Worm (Caenorhabditis elegans) whole organism, L1 larva: Measurements from ENCODE around the gene kxd-1.
A peak's percentile ranks its signal among the peaks of the same experiment; 100 is the strongest.

ENCODE experiments used
- C04F5.9 ChIP-seq: sonication (generic microtip); optimal IDR thresholded peaks from 2 replicates; lab custom pipeline; 2016; ENCODE audit warnings: missing genetic modification characterization, missing compliant biosample characterization
- C16A3.4 ChIP-seq: fragments of 150-350 bp; optimal IDR thresholded peaks from 2 replicates; lab custom pipeline; 2014; ENCODE audit warnings: missing biosample characterization, missing genetic modification characterization
- Y116A8C.19 ChIP-seq: sonication (generic microtip); optimal IDR thresholded peaks from 2 replicates; lab custom pipeline; 2016; ENCODE audit warnings: missing compliant biosample characterization, missing genetic modification characterization, borderline replicate concordance
- aha-1 ChIP-seq: fragments of 150-350 bp; optimal IDR thresholded peaks from 2 replicates; lab custom pipeline; 2014; ENCODE audit warnings: missing biosample characterization, missing genetic modification characterization
- alr-1 ChIP-seq: fragments of 200-800 bp; sonication (Bioruptor generic); optimal IDR thresholded peaks from 2 replicates; lab custom pipeline; 2018; ENCODE audit warnings: borderline replicate concordance, mild to moderate bottlenecking, missing genetic modification characterization, missing compliant biosample characterization
- aly-2 ChIP-seq: fragments of 150-350 bp; optimal IDR thresholded peaks from 2 replicates; lab custom pipeline; 2014; ENCODE audit warnings: missing biosample characterization, missing genetic modification characterization
- ama-1 ChIP-seq: fragments of 150-350 bp; optimal IDR thresholded peaks from 2 replicates; lab custom pipeline; 2014
- ceh-8 ChIP-seq: fragments of 200-800 bp; sonication (Bioruptor generic); optimal IDR thresholded peaks from 2 replicates; lab custom pipeline; 2018; ENCODE audit warnings: mild to moderate bottlenecking, missing genetic modification characterization, moderate library complexity, missing compliant biosample characterization
- ceh-82 ChIP-seq, 3 experiments: fragments of 150-350 bp in 1 of 3; sonication (generic microtip) in 2 of 3; optimal IDR thresholded peaks; 2 replicates each; lab custom pipeline; 2014 to 2017; ENCODE audit warnings: missing biosample characterization in 3 of 3, missing genetic modification characterization in 3 of 3
- ceh-90 ChIP-seq: sonication (generic microtip); optimal IDR thresholded peaks from 2 replicates; lab custom pipeline; 2016; ENCODE audit warnings: missing genetic modification characterization, missing compliant biosample characterization
- ces-1 ChIP-seq: fragments of 150-350 bp; optimal IDR thresholded peaks from 2 replicates; lab custom pipeline; 2014; ENCODE audit warnings: missing biosample characterization, missing genetic modification reagents, missing genetic modification characterization
- dpl-1 ChIP-seq, 3 experiments: fragments of 150-350 bp in 2 of 3; sonication (generic microtip) in 1 of 3; optimal IDR thresholded peaks; 2 replicates each; lab custom pipeline; 2014 to 2017; ENCODE audit warnings: missing biosample characterization in 3 of 3, missing genetic modification characterization in 3 of 3, missing genetic modification reagents in 3 of 3
- efl-1 ChIP-seq, 4 experiments: fragments of 150-350 bp; optimal IDR thresholded peaks in 3 of 4; peaks in 1 of 4; 1 replicate in 1 of 4; 2 replicates in 3 of 4; lab custom pipeline; 2014; ENCODE audit warnings: missing biosample characterization in 2 of 4, missing genetic modification characterization in 2 of 4, missing genetic modification reagents in 2 of 4
- efl-3 ChIP-seq: fragments of 200-800 bp; sonication (Bioruptor generic); optimal IDR thresholded peaks from 2 replicates; lab custom pipeline; 2018; ENCODE audit warnings: mild to moderate bottlenecking, missing genetic modification characterization, missing compliant biosample characterization
- egl-13 ChIP-seq: sonication (generic microtip); optimal IDR thresholded peaks from 2 replicates; lab custom pipeline; 2016; ENCODE audit warnings: missing genotype, missing genetic modification reagents, missing genetic modification characterization, missing compliant biosample characterization
- egl-27 ChIP-seq, 2 experiments: fragments of 150-350 bp in 1 of 2; sonication (generic microtip); optimal IDR thresholded peaks; 3 replicates each; lab custom pipeline; 2017 to 2018; ENCODE audit warnings: missing biosample characterization in 2 of 2, missing genetic modification characterization in 2 of 2, missing genetic modification reagents in 2 of 2
- ets-5 ChIP-seq: fragments of 200-800 bp; sonication (Bioruptor generic); IDR thresholded peaks from 2 replicates; pipeline ENCODE4 v1.3.6; 2022; ENCODE audit warnings: missing genetic modification characterization, missing compliant biosample characterization
- fkh-4 ChIP-seq: sonication (generic microtip); optimal IDR thresholded peaks from 2 replicates; lab custom pipeline; 2016; ENCODE audit warnings: missing compliant biosample characterization, missing genetic modification characterization, borderline replicate concordance
- hlh-17 ChIP-seq: fragments of 200-800 bp; sonication (Bioruptor generic); optimal IDR thresholded peaks from 2 replicates; lab custom pipeline; 2018; ENCODE audit warnings: missing genetic modification characterization, mild to moderate bottlenecking, missing compliant biosample characterization, moderate library complexity, borderline replicate concordance
- hlh-4 ChIP-seq: sonication (generic microtip); optimal IDR thresholded peaks from 2 replicates; lab custom pipeline; 2016; ENCODE audit warnings: mild to moderate bottlenecking, missing genetic modification characterization, missing compliant biosample characterization
- irx-1 ChIP-seq: sonication (generic microtip); optimal IDR thresholded peaks from 2 replicates; lab custom pipeline; 2016; ENCODE audit warnings: missing genetic modification characterization, missing compliant biosample characterization
- lin-14 ChIP-seq: fragments of 200-800 bp; sonication (Bioruptor generic); optimal IDR thresholded peaks from 2 replicates; lab custom pipeline; 2018; ENCODE audit warnings: mild to moderate bottlenecking, missing genetic modification characterization, moderate library complexity, missing compliant biosample characterization
- lin-15B ChIP-seq: fragments of 150-350 bp; sonication (generic microtip); optimal IDR thresholded peaks from 3 replicates; lab custom pipeline; 2014; ENCODE audit warnings: missing biosample characterization, missing genetic modification characterization
- lin-39 ChIP-seq: fragments of 150-350 bp; optimal IDR thresholded peaks from 2 replicates; lab custom pipeline; 2014; ENCODE audit warnings: missing biosample characterization, missing genetic modification reagents, missing genetic modification characterization
- mdl-1 ChIP-seq, 2 experiments: fragments of 150-350 bp; optimal IDR thresholded peaks; 2 replicates each; lab custom pipeline; 2014 to 2017; ENCODE audit warnings: missing biosample characterization in 2 of 2, missing genetic modification characterization in 2 of 2, inconsistent platforms in 1 of 2
- mef-2 ChIP-seq: fragments of 150-350 bp; optimal IDR thresholded peaks from 2 replicates; lab custom pipeline; 2014; ENCODE audit warnings: missing biosample characterization, missing genetic modification characterization
- nhr-19 ChIP-seq: fragments of 200-800 bp; sonication (Bioruptor generic); conservative IDR thresholded peaks from 2 replicates; pipeline ENCODE4 v1.3.6; 2022; ENCODE audit warnings: missing genetic modification characterization, missing compliant biosample characterization
- nhr-20 ChIP-seq: sonication (generic microtip); optimal IDR thresholded peaks from 2 replicates; lab custom pipeline; 2016; ENCODE audit warnings: mild to moderate bottlenecking, missing genetic modification characterization, missing compliant biosample characterization
- nhr-237 ChIP-seq: fragments of 150-350 bp; optimal IDR thresholded peaks from 2 replicates; lab custom pipeline; 2014; ENCODE audit warnings: missing biosample characterization, missing genetic modification characterization
- nhr-28 ChIP-seq: fragments of 150-350 bp; optimal IDR thresholded peaks from 2 replicates; lab custom pipeline; 2014; ENCODE audit warnings: missing biosample characterization, missing genetic modification characterization
- nhr-47 ChIP-seq: sonication (generic microtip); optimal IDR thresholded peaks from 2 replicates; lab custom pipeline; 2016; ENCODE audit warnings: mild to moderate bottlenecking, missing genetic modification characterization, moderate library complexity, missing compliant biosample characterization
- nhr-71 ChIP-seq: sonication (generic microtip); optimal IDR thresholded peaks from 2 replicates; lab custom pipeline; 2016; ENCODE audit warnings: mild to moderate bottlenecking, missing genetic modification characterization, moderate library complexity, missing compliant biosample characterization
- pag-3 ChIP-seq: sonication (generic microtip); optimal IDR thresholded peaks from 2 replicates; lab custom pipeline; 2017; ENCODE audit warnings: missing genetic modification characterization, mild to moderate bottlenecking, missing compliant biosample characterization, antibody characterized with exemption, borderline replicate concordance; ENCODE audit not compliant: insufficient read depth
- pax-3 ChIP-seq: fragments of 200-800 bp; sonication (Bioruptor generic); optimal IDR thresholded peaks from 2 replicates; lab custom pipeline; 2018; ENCODE audit warnings: mild to moderate bottlenecking, missing genetic modification characterization, moderate library complexity, missing compliant biosample characterization
- pqm-1 ChIP-seq: sonication (generic microtip); optimal IDR thresholded peaks from 3 replicates; lab custom pipeline; 2017; ENCODE audit warnings: missing biosample characterization, missing genetic modification characterization
- snu-23 ChIP-seq: sonication (generic microtip); optimal IDR thresholded peaks from 2 replicates; lab custom pipeline; 2016; ENCODE audit warnings: missing genetic modification characterization, missing compliant biosample characterization
- sox-4 ChIP-seq: sonication (generic microtip); optimal IDR thresholded peaks from 2 replicates; lab custom pipeline; 2016; ENCODE audit warnings: missing genetic modification characterization, missing compliant biosample characterization
- sptf-1 ChIP-seq: fragments of 150-350 bp; optimal IDR thresholded peaks from 2 replicates; lab custom pipeline; 2014; ENCODE audit warnings: missing biosample characterization, missing genetic modification characterization
- sup-37 ChIP-seq: fragments of 200-800 bp; sonication (Bioruptor generic); optimal IDR thresholded peaks from 2 replicates; lab custom pipeline; 2018; ENCODE audit warnings: mild to moderate bottlenecking, missing genetic modification characterization, missing compliant biosample characterization
- swsn-7 ChIP-seq: sonication (generic microtip); optimal IDR thresholded peaks from 2 replicates; lab custom pipeline; 2016; ENCODE audit warnings: missing genetic modification characterization, missing compliant biosample characterization
- unc-130 ChIP-seq: fragments of 150-350 bp; optimal IDR thresholded peaks from 2 replicates; lab custom pipeline; 2017; ENCODE audit warnings: missing biosample characterization, missing genetic modification characterization, inconsistent platforms
- unc-62 ChIP-seq: fragments of 150-350 bp; optimal IDR thresholded peaks from 2 replicates; lab custom pipeline; 2014; ENCODE audit warnings: missing biosample characterization, missing genetic modification reagents, missing genetic modification characterization
- unc-98 ChIP-seq: fragments of 200-800 bp; sonication (Bioruptor generic); IDR thresholded peaks from 2 replicates; pipeline ENCODE4 v1.3.6; 2022; ENCODE audit warnings: missing genetic modification characterization, missing compliant biosample characterization
- zag-1 ChIP-seq: fragments of 150-350 bp; optimal IDR thresholded peaks from 2 replicates; lab custom pipeline; 2014; ENCODE audit warnings: missing biosample characterization, missing genetic modification characterization
- ztf-4 ChIP-seq: fragments of 150-350 bp; optimal IDR thresholded peaks from 2 replicates; lab custom pipeline; 2014; ENCODE audit warnings: missing biosample characterization, missing genetic modification characterization

The kxd-1 gene

ce11 chrV:7231524-7231923 lies 10.3 kb downstream of the kxd-1 start:
- no peak for TF ChIP-seq alr-1 (tag; lab: Kevin White, UChicago)
- no peak for TF ChIP-seq aha-1 (tag; lab: Kevin White, UChicago)
- no peak for TF ChIP-seq nhr-71 (tag; lab: Kevin White, UChicago)
- TF ChIP-seq aly-2 (tag; lab: Kevin White, UChicago) = no peak
- TF ChIP-seq hlh-4 (tag; lab: Kevin White, UChicago) = no peak
- no peak for TF ChIP-seq ces-1 (GFP tag; lab: Kevin White, UChicago)
- TF ChIP-seq ets-5 = no peak

DNA sequence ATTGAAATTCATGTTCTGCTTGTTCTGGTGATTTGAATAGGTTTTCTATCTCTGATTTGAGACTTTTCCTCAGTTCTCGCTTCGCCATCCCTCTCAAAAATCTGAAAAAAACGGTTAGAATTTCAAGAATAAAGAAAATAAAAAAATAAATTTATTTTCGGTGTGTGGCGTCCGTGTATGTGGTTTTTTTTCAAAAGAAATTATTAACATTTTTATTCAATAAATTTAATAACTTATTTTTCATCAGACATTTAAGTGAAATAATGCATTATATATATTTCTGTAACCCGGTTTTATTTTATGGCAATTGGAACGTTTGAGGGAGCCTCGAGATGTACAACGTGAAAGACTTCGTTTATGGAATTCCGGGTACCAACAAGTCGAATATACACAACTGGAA lies 13.5 kb downstream of the kxd-1 start, which contains the start of gene C05C8.5:
TSS of gene C05C8.5 (minus strand) at position 101 of the 400 bp plus-strand sequence.
- no peak for TF ChIP-seq pag-3 (tag; lab: Kevin White, UChicago)
- no peak for TF ChIP-seq zag-1 (tag; lab: Kevin White, UChicago)
- no peak for TF ChIP-seq egl-13 (tag; lab: Kevin White, UChicago)
- no peak for TF ChIP-seq C04F5.9 (tag; lab: Kevin White, UChicago)
- no peak for TF ChIP-seq mef-2
- no peak for TF ChIP-seq dpl-1 (GFP tag; optimal IDR thresholded peaks at IDR 0.05; lab: Kevin White, UChicago)
- no peak for TF ChIP-seq ceh-90
- TF ChIP-seq lin-15B (tag; lab: Kevin White, UChicago) = no peak
- TF ChIP-seq, all 84 proteins: peak for 0

ce11 chrV:7236694-7237093 lies 15.4 kb downstream of the kxd-1 start:
- TF ChIP-seq ceh-90 (no peak), efl-1 (optimal IDR thresholded peaks at IDR 0.05; lab: Kevin White, UChicago) (no peak), efl-1 (GFP tag; optimal IDR thresholded peaks at IDR 0.05 in 1 of 2; lab: Kevin White, UChicago) (peak in 1 of 2 experiments; percentile 93)

DNA sequence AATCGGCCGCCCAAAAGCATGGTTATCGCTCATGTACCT lies 15.6 kb downstream of the kxd-1 start, which contains the start of gene hpo-9:
TSS of gene hpo-9 (minus strand) at position 37 of the 39 bp plus-strand sequence.
- TF ChIP-seq sup-37 (GFP tag; lab: Kevin White, UChicago) = no peak
- no peak for TF ChIP-seq swsn-7
- no peak for TF ChIP-seq unc-62 (GFP tag; lab: Kevin White, UChicago)
- no peak for TF ChIP-seq nhr-71 (tag; lab: Kevin White, UChicago)
- TF ChIP-seq pag-3 (tag; lab: Kevin White, UChicago) = no peak
- TF ChIP-seq sox-4 = no peak
- TF ChIP-seq ztf-4 (tag; lab: Kevin White, UChicago) = no peak
- no peak for TF ChIP-seq Y116A8C.19
- no peak for TF ChIP-seq unc-98 (GFP tag; lab: Robert Waterston, UW)
- no peak for TF ChIP-seq efl-3 (GFP tag; lab: Kevin White, UChicago)
- no peak for TF ChIP-seq C16A3.4 (tag; lab: Kevin White, UChicago)
- no peak for TF ChIP-seq hlh-4 (tag; lab: Kevin White, UChicago)
- TF ChIP-seq ces-1 (GFP tag; lab: Kevin White, UChicago) = no peak
- no peak for TF ChIP-seq nhr-19 (GFP tag; lab: Robert Waterston, UW)
- no peak for TF ChIP-seq snu-23 (GFP tag; lab: Kevin White, UChicago)
- no peak for TF ChIP-seq pqm-1
- TF ChIP-seq nhr-47 (tag; lab: Kevin White, UChicago) = no peak
- TF ChIP-seq fkh-4 (tag; lab: Kevin White, UChicago) = no peak

DNA sequence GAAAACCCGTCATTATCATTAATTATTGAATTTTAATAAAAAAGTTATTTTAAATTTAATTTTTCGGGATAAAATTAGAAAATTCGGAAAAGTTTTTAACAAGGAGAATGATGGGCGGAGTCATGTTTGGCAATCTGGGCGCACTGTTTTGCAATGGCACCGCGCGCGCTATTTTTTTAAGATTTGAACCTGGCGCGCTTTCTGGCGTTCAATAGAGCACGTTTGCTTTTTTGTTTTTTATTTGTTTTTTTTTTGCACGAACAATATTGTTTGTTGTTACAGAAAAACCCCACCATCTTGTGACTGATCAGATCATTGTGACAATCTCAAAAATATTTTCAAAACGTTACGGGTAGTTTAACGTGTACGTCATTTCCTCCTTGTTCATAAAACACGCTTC lies 15.9 kb downstream of the kxd-1 start, which contains the start of gene hyls-1:
TSS of gene hyls-1 (plus strand) at position 249 of the 400 bp plus-strand sequence.
- no peak for TF ChIP-seq efl-3 (GFP tag; lab: Kevin White, UChicago)
- TF ChIP-seq mef-2 = no peak
- no peak for TF ChIP-seq hlh-17 (GFP tag; lab: Kevin White, UChicago)
- TF ChIP-seq ceh-8 = peak; percentile 44
- no peak for TF ChIP-seq alr-1 (tag; lab: Kevin White, UChicago)
- TF ChIP-seq C04F5.9 (tag; lab: Kevin White, UChicago) = peak; percentile 48
- peak; percentile 32 for TF ChIP-seq aly-2 (tag; lab: Kevin White, UChicago)
- TF ChIP-seq irx-1 (tag; lab: Kevin White, UChicago) = peak; percentile 86
- no peak for TF ChIP-seq egl-27 (tag; optimal IDR thresholded peaks at IDR 0.05; lab: Kevin White, UChicago)
- no peak for TF ChIP-seq sptf-1 (tag; lab: Kevin White, UChicago)
- peak; percentile 92 for TF ChIP-seq nhr-47 (tag; lab: Kevin White, UChicago)
- peak; percentile 81 for TF ChIP-seq lin-14 (GFP tag; lab: Kevin White, UChicago)
- TF ChIP-seq dpl-1 (GFP tag; optimal IDR thresholded peaks at IDR 0.05; lab: Kevin White, UChicago) = peak; percentile 94 to 95 (median 95)
- peak; percentile 78 for TF ChIP-seq unc-130
- peak; percentile 91 for TF ChIP-seq nhr-20
- TF ChIP-seq pax-3 (tag; lab: Kevin White, UChicago) = no peak
- TF ChIP-seq ceh-82 (tag; optimal IDR thresholded peaks at IDR 0.05; lab: Kevin White, UChicago) = peak; percentile 62 to 92 (median 77)
- peak in 1 of 2 experiments; percentile 77 for TF ChIP-seq mdl-1 (tag; optimal IDR thresholded peaks at IDR 0.05; lab: Kevin White, UChicago)
- TF ChIP-seq nhr-28 = no peak
- TF ChIP-seq nhr-237 (tag; lab: Kevin White, UChicago) = peak; percentile 51
- no peak for TF ChIP-seq ama-1 (lab: Kevin White, UChicago)
- no peak for TF ChIP-seq ceh-90
- peak; percentile 74 for TF ChIP-seq lin-39 (tag; lab: Kevin White, UChicago)
